Fruit fly (Drosophila melanogaster) whole organism, embryonic: ENCODE results near the gene CG33098.

Source experiments
- Ada2b ChIP-seq: fragments of 200-800 bp; sonication (Bioruptor generic); IDR thresholded peaks from 2 replicates; pipeline ENCODE4 v1.3.6; 2022; ENCODE audit warnings: missing biosample characterization, missing genetic modification characterization
- Adf1 ChIP-seq: fragments of 200-800 bp; sonication (Bioruptor generic); IDR thresholded peaks from 2 replicates; pipeline ENCODE4 v1.3.6; 2022; ENCODE audit warnings: missing biosample characterization, missing genetic modification characterization
- Bgb ChIP-seq: fragments of 200-800 bp; sonication (Bioruptor generic); IDR thresholded peaks from 2 replicates; pipeline ENCODE4 v1.3.6; 2022; ENCODE audit warnings: missing biosample characterization, missing genetic modification characterization; ENCODE audit not compliant: partially characterized antibody
- C15 ChIP-seq: fragments of 200-800 bp; sonication (Bioruptor generic); IDR thresholded peaks from 3 replicates; pipeline ENCODE4 v1.3.6; 2022; ENCODE audit warnings: missing biosample characterization, missing genetic modification characterization
- CG10209 ChIP-seq: fragments of 200-800 bp; sonication (Bioruptor generic); optimal IDR thresholded peaks from 3 replicates; lab custom pipeline; 2017; ENCODE audit warnings: missing biosample characterization, mild to moderate bottlenecking, missing genetic modification characterization, missing genetic modification reagents
- CG10321 ChIP-seq: fragments of 200-800 bp; sonication (Bioruptor generic); IDR thresholded peaks from 2 replicates; pipeline ENCODE4 v1.3.6; 2022; ENCODE audit warnings: missing biosample characterization, missing genetic modification characterization
- CG11247 ChIP-seq: fragments of 200-800 bp; sonication (Bioruptor generic); IDR thresholded peaks from 2 replicates; pipeline ENCODE4 v1.3.6; 2022; ENCODE audit warnings: missing biosample characterization, missing genetic modification characterization
- CG11723 ChIP-seq: fragments of 200-800 bp; sonication (Bioruptor generic); optimal IDR thresholded peaks from 2 replicates; lab custom pipeline; 2017; ENCODE audit warnings: missing biosample characterization, mild to moderate bottlenecking, missing genetic modification characterization
- CG12942 ChIP-seq: fragments of 200-800 bp; sonication (Bioruptor generic); optimal IDR thresholded peaks from 3 replicates; lab custom pipeline; 2016; ENCODE audit warnings: missing biosample characterization, missing genetic modification characterization
- CG15011 ChIP-seq: fragments of 200-800 bp; sonication (Bioruptor generic); optimal IDR thresholded peaks from 3 replicates; lab custom pipeline; 2018; ENCODE audit warnings: missing biosample characterization, mild to moderate bottlenecking, missing genetic modification characterization
- CG15269 ChIP-seq: fragments of 200-800 bp; sonication (Bioruptor generic); optimal IDR thresholded peaks from 2 replicates; lab custom pipeline; 2018; ENCODE audit warnings: missing biosample characterization, mild to moderate bottlenecking, missing genetic modification characterization, moderate library complexity
- CG32532 ChIP-seq: fragments of 200-800 bp; sonication (Bioruptor generic); IDR thresholded peaks from 2 replicates; pipeline ENCODE4 v1.3.6; 2022; ENCODE audit warnings: missing biosample characterization, missing genetic modification characterization
- CG4360 ChIP-seq: fragments of 200-800 bp; sonication (Bioruptor generic); IDR thresholded peaks from 2 replicates; pipeline ENCODE4 v1.3.6; 2022; ENCODE audit warnings: missing biosample characterization, missing genetic modification characterization
- CG43689 ChIP-seq: fragments of 200-800 bp; sonication (Bioruptor generic); IDR thresholded peaks from 2 replicates; pipeline ENCODE4 v1.3.6; 2022; ENCODE audit warnings: missing biosample characterization, missing genetic modification characterization
- CG6272 ChIP-seq: fragments of 200-800 bp; sonication (Bioruptor generic); IDR thresholded peaks from 2 replicates; pipeline ENCODE4 v1.3.6; 2022; ENCODE audit warnings: missing biosample characterization, missing genetic modification characterization
- CG7271 ChIP-seq: fragments of 200-800 bp; sonication (Bioruptor generic); optimal IDR thresholded peaks from 2 replicates; lab custom pipeline; 2018; ENCODE audit warnings: missing biosample characterization, mild to moderate bottlenecking, missing genetic modification characterization, moderate library complexity
- CG7357 ChIP-seq: fragments of 200-800 bp; sonication (Bioruptor generic); IDR thresholded peaks from 3 replicates; pipeline ENCODE4 v1.3.6; 2022; ENCODE audit warnings: missing biosample characterization, missing genetic modification characterization
- CG7786 ChIP-seq: fragments of 200-800 bp; sonication (Bioruptor generic); optimal IDR thresholded peaks from 2 replicates; lab custom pipeline; 2016; ENCODE audit warnings: missing biosample characterization, missing genetic modification characterization
- CG8765 ChIP-seq: fragments of 200-800 bp; sonication (Bioruptor generic); IDR thresholded peaks from 2 replicates; pipeline ENCODE4 v1.3.6; 2022; ENCODE audit warnings: missing biosample characterization, missing genetic modification characterization
- CTCF ChIP-seq: fragments of 200-800 bp; sonication (Bioruptor generic); optimal IDR thresholded peaks from 2 replicates; lab custom pipeline; 2017; ENCODE audit warnings: missing biosample characterization, mild to moderate bottlenecking, missing genetic modification characterization, moderate library complexity
- ERR ChIP-seq: fragments of 200-800 bp; sonication (Bioruptor generic); optimal IDR thresholded peaks from 2 replicates; lab custom pipeline; 2016; ENCODE audit warnings: missing biosample characterization, missing genetic modification characterization
- H15 ChIP-seq: fragments of 200-800 bp; sonication (Bioruptor generic); IDR thresholded peaks from 3 replicates; pipeline ENCODE4 v1.3.6; 2022; ENCODE audit warnings: missing biosample characterization, missing genetic modification characterization
- Hey ChIP-seq: fragments of 200-800 bp; sonication (Bioruptor generic); optimal IDR thresholded peaks from 3 replicates; lab custom pipeline; 2018; ENCODE audit warnings: missing biosample characterization, mild to moderate bottlenecking, missing genetic modification characterization
- Lim3 ChIP-seq: fragments of 200-800 bp; sonication (Bioruptor generic); IDR thresholded peaks from 2 replicates; pipeline ENCODE4 v1.3.6; 2022; ENCODE audit warnings: missing biosample characterization, missing genetic modification characterization
- NK7.1 ChIP-seq: fragments of 200-800 bp; sonication (Bioruptor generic); optimal IDR thresholded peaks from 3 replicates; lab custom pipeline; 2016; ENCODE audit warnings: missing biosample characterization, missing genetic modification characterization
- Nf-YB ChIP-seq: fragments of 200-800 bp; sonication (Bioruptor generic); optimal IDR thresholded peaks from 3 replicates; lab custom pipeline; 2019; ENCODE audit warnings: missing biosample characterization, mild to moderate bottlenecking, missing genetic modification characterization, moderate library complexity
- Ptx1 ChIP-seq: fragments of 200-800 bp; sonication (Bioruptor generic); IDR thresholded peaks from 2 replicates; pipeline ENCODE4 v1.3.6; 2022; ENCODE audit warnings: missing biosample characterization, missing genetic modification characterization
- Rfx ChIP-seq: fragments of 200-800 bp; sonication (Bioruptor generic); IDR thresholded peaks from 2 replicates; pipeline ENCODE4 v1.3.6; 2022; ENCODE audit warnings: missing biosample characterization, missing genetic modification characterization
- Side ChIP-seq: fragments of 200-800 bp; sonication (Bioruptor generic); optimal IDR thresholded peaks from 2 replicates; lab custom pipeline; 2016; ENCODE audit warnings: missing biosample characterization, missing genetic modification characterization
- Six4 ChIP-seq: fragments of 200-800 bp; sonication (Bioruptor generic); optimal IDR thresholded peaks from 2 replicates; lab custom pipeline; 2016; ENCODE audit warnings: missing biosample characterization, missing genetic modification characterization
- TFAM ChIP-seq: fragments of 200-800 bp; sonication (Bioruptor generic); optimal IDR thresholded peaks from 2 replicates; lab custom pipeline; 2017; ENCODE audit warnings: missing biosample characterization, missing genetic modification characterization, inconsistent platforms
- bbx ChIP-seq: fragments of 200-800 bp; sonication (Bioruptor generic); IDR thresholded peaks from 2 replicates; pipeline ENCODE4 v1.3.6; 2022; ENCODE audit warnings: missing biosample characterization, missing genetic modification characterization; ENCODE audit not compliant: partially characterized antibody
- chif ChIP-seq, 2 experiments: fragments of 200-800 bp; sonication (Bioruptor generic); optimal IDR thresholded peaks; 3 replicates each; lab custom pipeline; 2016; ENCODE audit warnings: missing biosample characterization in 2 of 2, missing genetic modification characterization in 2 of 2
- dan ChIP-seq: fragments of 200-800 bp; sonication (Bioruptor generic); IDR thresholded peaks from 2 replicates; pipeline ENCODE4 v1.3.6; 2022; ENCODE audit warnings: missing biosample characterization, missing genetic modification characterization
- dmrt11E ChIP-seq: fragments of 200-800 bp; sonication (Bioruptor generic); optimal IDR thresholded peaks from 3 replicates; lab custom pipeline; 2018; ENCODE audit warnings: missing biosample characterization, mild to moderate bottlenecking, missing genetic modification characterization, moderate library complexity
- ems ChIP-seq: fragments of 200-800 bp; sonication (Bioruptor generic); optimal IDR thresholded peaks from 3 replicates; lab custom pipeline; 2016; ENCODE audit warnings: missing biosample characterization, missing genetic modification characterization
- gcm ChIP-seq: fragments of 200-800 bp; sonication (Bioruptor generic); optimal IDR thresholded peaks from 2 replicates; lab custom pipeline; 2019; ENCODE audit warnings: missing biosample characterization, mild to moderate bottlenecking, missing genetic modification characterization, moderate library complexity
- grau ChIP-seq: fragments of 200-800 bp; optimal IDR thresholded peaks from 3 replicates; lab custom pipeline; 2019; ENCODE audit warnings: missing biosample characterization, mild to moderate bottlenecking, missing genetic modification characterization, moderate library complexity
- gt ChIP-seq: fragments of 200-800 bp; sonication (Bioruptor generic); IDR thresholded peaks from 2 replicates; pipeline ENCODE4 v1.3.6; 2022; ENCODE audit warnings: missing biosample characterization, missing genetic modification characterization
- lola ChIP-seq, 3 experiments: fragments of >200 bp in 2 of 3; fragments of 200-800 bp in 1 of 3; sonication (Bioruptor generic) in 1 of 3; optimal IDR thresholded peaks; 2 replicates each; lab custom pipeline; 2017 to 2019; ENCODE audit warnings: missing biosample characterization in 3 of 3, missing genetic modification characterization in 3 of 3, mild to moderate bottlenecking in 1 of 3, moderate library complexity in 1 of 3
- maf-S ChIP-seq: fragments of 200-800 bp; sonication (Bioruptor generic); optimal IDR thresholded peaks from 2 replicates; lab custom pipeline; 2016; ENCODE audit warnings: missing biosample characterization, missing genetic modification characterization
- odd ChIP-seq: fragments of 200-800 bp; sonication (Bioruptor generic); optimal IDR thresholded peaks from 2 replicates; lab custom pipeline; 2017; ENCODE audit warnings: missing biosample characterization, mild to moderate bottlenecking, missing genetic modification characterization
- otp ChIP-seq: fragments of 200-800 bp; sonication (Bioruptor generic); IDR thresholded peaks from 3 replicates; pipeline ENCODE4, ENCODE4 v1.3.6; 2022; ENCODE audit warnings: missing biosample characterization, missing genetic modification characterization
- phol ChIP-seq: fragments of 200-800 bp; sonication (Bioruptor generic); optimal IDR thresholded peaks from 3 replicates; lab custom pipeline; 2018; ENCODE audit warnings: missing biosample characterization, mild to moderate bottlenecking, missing genetic modification characterization, moderate library complexity
- prd ChIP-seq, 3 experiments: fragments of >200 bp in 2 of 3; fragments of 200-800 bp in 1 of 3; sonication (Bioruptor generic) in 1 of 3; optimal IDR thresholded peaks in 2 of 3; IDR thresholded peaks in 1 of 3; 2 replicates in 2 of 3; 3 replicates in 1 of 3; pipeline versions ENCODE4 v1.3.6 to Lab custom; 2017 to 2022; ENCODE audit warnings: missing biosample characterization in 1 of 3, missing genetic modification characterization in 1 of 3
- row ChIP-seq: fragments of 200-800 bp; sonication (Bioruptor generic); IDR thresholded peaks from 3 replicates; pipeline ENCODE4 v1.3.6; 2022; ENCODE audit warnings: missing biosample characterization, missing genetic modification characterization
- slbo ChIP-seq: fragments of 200-800 bp; sonication (Bioruptor generic); IDR thresholded peaks from 2 replicates; pipeline ENCODE4 v1.3.6; 2022; ENCODE audit warnings: missing biosample characterization, missing genetic modification characterization
- slou ChIP-seq: fragments of 200-800 bp; sonication (Bioruptor generic); optimal IDR thresholded peaks from 3 replicates; lab custom pipeline; 2016; ENCODE audit warnings: missing biosample characterization, missing genetic modification characterization
- so ChIP-seq: fragments of 200-800 bp; sonication (Bioruptor generic); IDR thresholded peaks from 3 replicates; pipeline ENCODE4 v1.3.6; 2022; ENCODE audit warnings: missing biosample characterization, missing genetic modification characterization
- tio ChIP-seq: fragments of 200-800 bp; sonication (Bioruptor generic); optimal IDR thresholded peaks from 2 replicates; lab custom pipeline; 2017; ENCODE audit warnings: missing biosample characterization, missing genetic modification characterization, inconsistent platforms
- wdn ChIP-seq: fragments of 200-800 bp; sonication (Bioruptor generic); IDR thresholded peaks from 2 replicates; pipeline ENCODE4 v1.3.6; 2022; ENCODE audit warnings: missing biosample characterization, missing genetic modification characterization
- zen2 ChIP-seq: fragments of 200-800 bp; sonication (Bioruptor generic); IDR thresholded peaks from 3 replicates; pipeline ENCODE4 v1.3.6; 2022; ENCODE audit warnings: missing biosample characterization, missing genetic modification characterization; ENCODE audit not compliant: partially characterized antibody

Gene CG33098

DNA sequence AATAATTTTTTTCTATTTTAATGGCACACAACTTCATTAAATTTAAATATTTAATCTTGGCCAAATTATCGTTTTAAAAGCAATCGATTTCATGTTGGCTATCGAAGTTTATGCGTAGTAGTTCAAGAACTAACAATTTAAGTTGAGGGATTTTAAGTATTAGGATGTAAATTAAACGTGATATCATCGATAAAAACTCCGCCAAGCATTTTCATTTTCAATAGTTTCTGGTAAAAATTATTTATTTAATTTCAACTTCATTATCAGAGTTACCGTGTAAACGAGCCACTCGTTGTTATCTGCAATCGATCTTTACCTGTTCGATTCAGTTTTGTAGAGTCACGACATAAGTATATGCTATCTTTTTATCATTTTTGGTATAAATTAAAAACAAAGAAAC, 15.9 kb downstream of the CG33098 start (continued):
- TF ChIP-seq CG15269 (tag; lab: Kevin White, UChicago), result peak; percentile 98
- TF ChIP-seq otp (GFP tag; lab: Robert Waterston, UW), result peak; percentile 95
- peak; percentile 89 for TF ChIP-seq Nf-YB
- peak; percentile 98 for TF ChIP-seq so (GFP tag; lab: Robert Waterston, UW)
- TF ChIP-seq CG11723, result peak; percentile 94
- TF ChIP-seq Six4, result peak; percentile 99
- TF ChIP-seq TFAM (GFP tag; lab: Kevin White, UChicago), result peak; percentile 94
- TF ChIP-seq maf-S (GFP tag; lab: Kevin White, UChicago), result peak; percentile 94
- TF ChIP-seq C15, result peak; percentile 87
- TF ChIP-seq CG8765 (GFP tag; lab: Robert Waterston, UW), result peak; percentile 91
- TF ChIP-seq wdn (GFP tag; lab: Robert Waterston, UW), result peak; percentile 93
- peak; percentile 97 for TF ChIP-seq Rfx (GFP tag; lab: Robert Waterston, UW)
- peak; percentile 92 for TF ChIP-seq ERR
- peak; percentile 81 for TF ChIP-seq CG10321 (GFP tag; lab: Robert Waterston, UW)
- TF ChIP-seq CG6272, result peak; percentile 73
- TF ChIP-seq slbo (GFP tag; lab: Robert Waterston, UW), result peak; percentile 92
- TF ChIP-seq CG15011 (GFP tag; lab: Kevin White, UChicago), result peak; percentile 94
- TF ChIP-seq CG32532 (GFP tag; lab: Robert Waterston, UW), result peak; percentile 96
- peak; percentile 82 for TF ChIP-seq CG4360 (GFP tag; lab: Robert Waterston, UW)
- TF ChIP-seq CG7786, result peak; percentile 89
- TF ChIP-seq Ada2b (GFP tag; lab: Robert Waterston, UW), result peak; percentile 99
- TF ChIP-seq Ptx1 (GFP tag; lab: Robert Waterston, UW), result peak; percentile 94
- TF ChIP-seq ems (GFP tag; lab: Kevin White, UChicago), result peak; percentile 97
- peak; percentile 98 for TF ChIP-seq gcm (GFP tag; lab: Kevin White, UChicago)
- no peak for TF ChIP-seq bbx (GFP tag; lab: Robert Waterston, UW)
- peak; percentile 77 for TF ChIP-seq Adf1
- TF ChIP-seq row (GFP tag; lab: Robert Waterston, UW), result peak; percentile 98
- peak; percentile 99 for TF ChIP-seq phol (tag; lab: Kevin White, UChicago)
- TF ChIP-seq CG11247, result peak; percentile 90
- TF ChIP-seq CG43689, result peak; percentile 88
- peak; percentile 99 for TF ChIP-seq dmrt11E (tag; lab: Kevin White, UChicago)
- no peak for TF ChIP-seq prd (optimal IDR thresholded peaks at IDR 0.05; lab: Kevin White, UChicago)
- peak; percentile 97 for TF ChIP-seq prd (GFP tag; IDR thresholded peaks at IDR 0.05; lab: Robert Waterston, UW)
- TF ChIP-seq Lim3 (GFP tag; lab: Robert Waterston, UW), result peak; percentile 88
- peak; percentile 70 for TF ChIP-seq CTCF
- TF ChIP-seq CG12942, result peak; percentile 92
- peak; percentile 97 for TF ChIP-seq CG10209 (GFP tag; lab: Kevin White, UChicago)
- TF ChIP-seq Bgb (GFP tag; lab: Robert Waterston, UW), result no peak
- TF ChIP-seq tio (GFP tag; lab: Kevin White, UChicago), result no peak
- peak; percentile 98 for TF ChIP-seq grau (tag; lab: Kevin White, UChicago)
- TF ChIP-seq NK7.1 (GFP tag; lab: Kevin White, UChicago), result peak; percentile 95
- peak; percentile 98 for TF ChIP-seq CG7271 (tag; lab: Kevin White, UChicago)
- peak; percentile 47; the same call in 1 of the 2 replicates for TF ChIP-seq dan
- TF ChIP-seq lola (GFP tag; optimal IDR thresholded peaks at IDR 0.05; lab: Kevin White, UChicago), result peak in 1 of 3 experiments; percentile 99
- peak; percentile 92 for TF ChIP-seq Side (GFP tag; lab: Kevin White, UChicago)
- TF ChIP-seq H15 (GFP tag; lab: Robert Waterston, UW), result peak; percentile 92
- TF ChIP-seq chif (GFP tag; optimal IDR thresholded peaks at IDR 0.05; lab: Kevin White, UChicago), result peak; percentile 95 to 99
- TF ChIP-seq zen2 (GFP tag; lab: Robert Waterston, UW), result 0 out of 3 replicates have a peak, but pooled peaks have one; percentile 17
- peak; percentile 85 for TF ChIP-seq gt (GFP tag; lab: Robert Waterston, UW)
- TF ChIP-seq slou, result peak; percentile 86
- TF ChIP-seq Hey, result peak; percentile 86
- TF ChIP-seq odd, result peak; percentile 96
- peak; percentile 69 for TF ChIP-seq CG7357
